ENCODE assay signal across 1 fruit fly cellular context in the genomic region with DNA sequence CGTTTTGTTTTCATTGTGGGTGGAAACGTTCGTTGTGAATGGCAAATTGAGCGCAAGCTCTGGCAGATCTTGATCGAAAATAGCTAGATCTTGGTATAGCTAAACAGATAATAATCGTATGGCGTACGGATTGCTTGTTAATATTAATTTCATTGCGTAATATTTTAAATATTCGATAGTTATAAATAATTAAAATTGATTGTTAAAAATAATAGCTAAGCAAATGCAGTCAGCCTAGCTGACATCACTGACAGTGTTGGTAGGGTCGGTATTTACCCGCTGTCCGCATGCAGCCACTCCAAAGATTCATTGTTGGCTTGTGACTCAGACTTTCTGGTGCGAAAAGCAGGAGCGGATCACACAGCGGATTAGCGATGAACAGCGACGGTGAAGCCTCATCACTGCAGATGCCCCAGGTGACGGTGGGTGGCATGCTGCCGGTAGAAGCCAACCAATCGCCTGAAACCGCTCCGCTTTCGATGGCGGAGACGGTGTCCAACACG.
TF ChIP-seq lines count a peak whose summit lies in the region.

Gene CG5776, minus strand, starts transcription at position 34 of the 503 bp plus-strand sequence.
Gene spict, plus strand, starts transcription at position 308 of the 503 bp plus-strand sequence.

TF ChIP-seq in whole organism, embryonic, 481 proteins besides CTCF, POLR2A, EP300 and RAD21 (continued from another document and continues in another):
- TF ChIP-seq seq (GFP tag; IDR thresholded peaks at IDR 0.05; lab: Robert Waterston, UW) (0 out of 2 replicates have a peak, but pooled peaks have one; percentile 58), ems (GFP tag; optimal IDR thresholded peaks at IDR 0.05; lab: Kevin White, UChicago) (peak; percentile 10), org-1 (GFP tag; optimal IDR thresholded peaks at IDR 0.05; lab: Kevin White, UChicago) (peak; percentile 47), CG4424 (GFP tag; optimal IDR thresholded peaks at IDR 0.05; lab: Kevin White, UChicago) (peak; percentile 47), tna (GFP tag; IDR thresholded peaks at IDR 0.05; lab: Robert Waterston, UW; ENCODE audit: partially characterized antibody) (no peak; the same call in 1 of the 2 replicates), fd64A (GFP tag; optimal IDR thresholded peaks at IDR 0.05; lab: Kevin White, UChicago) (peak; percentile 14), cad (GFP tag; optimal IDR thresholded peaks at IDR 0.05; lab: Kevin White, UChicago) (no peak), unpg (GFP tag; optimal IDR thresholded peaks at IDR 0.05; lab: Kevin White, UChicago) (peak; percentile 82), psq (GFP tag; optimal IDR thresholded peaks at IDR 0.05; lab: Kevin White, UChicago) (peak; percentile 52), D19B (GFP tag; optimal IDR thresholded peaks at IDR 0.05; lab: Kevin White, UChicago) (peak; percentile 3), Ets65A (GFP tag; lab: Kevin White, UChicago) (peak; percentile 24), MTF-1 (GFP tag; optimal IDR thresholded peaks at IDR 0.05; lab: Kevin White, UChicago; ENCODE audit: borderline replicate concordance) (no peak), peb (GFP tag; IDR thresholded peaks at IDR 0.05; lab: Robert Waterston, UW) (peak; percentile 44; the same call in 1 of the 2 replicates), Nf-YA (GFP tag; IDR thresholded peaks at IDR 0.05; lab: Robert Waterston, UW) (peak; percentile 53; the same call in 1 of the 2 replicates), sd (tag; optimal IDR thresholded peaks at IDR 0.05; lab: Kevin White, UChicago) (peak; percentile 81), CG34376 (GFP tag; optimal IDR thresholded peaks at IDR 0.05; lab: Kevin White, UChicago) (no peak), Hr78 (GFP tag; optimal IDR thresholded peaks at IDR 0.05; lab: Kevin White, UChicago) (no peak), CG7271 (tag; optimal IDR thresholded peaks at IDR 0.05; lab: Kevin White, UChicago) (peak; percentile 47), CG11085 (GFP tag; IDR thresholded peaks at IDR 0.05; lab: Robert Waterston, UW) (peak; percentile 51), CG14860 (GFP tag; IDR thresholded peaks at IDR 0.05; lab: Robert Waterston, UW; ENCODE audit: partially characterized antibody) (no peak), CG11398 (GFP tag; optimal IDR thresholded peaks at IDR 0.05; lab: Kevin White, UChicago) (no peak), vnd (GFP tag; IDR thresholded peaks at IDR 0.05; lab: Robert Waterston, UW; ENCODE audit: partially characterized antibody) (no peak), usp (GFP tag; optimal IDR thresholded peaks at IDR 0.05; lab: Kevin White, UChicago) (no peak), yki (optimal IDR thresholded peaks at IDR 0.05; lab: Kevin White, UChicago) (no peak), Hey (tag; optimal IDR thresholded peaks at IDR 0.05; lab: Kevin White, UChicago) (no peak), ind (GFP tag; optimal IDR thresholded peaks at IDR 0.05; lab: Kevin White, UChicago) (peak; percentile 51), pfk (GFP tag; optimal IDR thresholded peaks at IDR 0.05; lab: Kevin White, UChicago) (no peak), CG42726 (GFP tag; IDR thresholded peaks at IDR 0.05; lab: Robert Waterston, UW; ENCODE audit: partially characterized antibody) (no peak), NFAT (GFP tag; IDR thresholded peaks at IDR 0.05; lab: Robert Waterston, UW) (peak; percentile 62; the same call in 1 of the 2 replicates), CG11695 (GFP tag; IDR thresholded peaks at IDR 0.05; lab: Robert Waterston, UW) (peak; percentile 60; the same call in 2 of the 3 replicates), tin (GFP tag; optimal IDR thresholded peaks at IDR 0.05; lab: Kevin White, UChicago) (peak; percentile 11), CG12071 (GFP tag; optimal IDR thresholded peaks at IDR 0.05; lab: Kevin White, UChicago) (no peak), dmrt11E (tag; optimal IDR thresholded peaks at IDR 0.05; lab: Kevin White, UChicago) (peak; percentile 74), CG6272 (GFP tag; IDR thresholded peaks at IDR 0.05; lab: Robert Waterston, UW) (peak; percentile 79), kni (GFP tag; optimal IDR thresholded peaks at IDR 0.05; lab: Kevin White, UChicago) (peak; percentile 18), stwl (tag; optimal IDR thresholded peaks at IDR 0.05; lab: Kevin White, UChicago) (peak; percentile 31), cas (GFP tag; IDR thresholded peaks at IDR 0.05; lab: Robert Waterston, UW) (no peak), CG34422 (GFP tag; IDR thresholded peaks at IDR 0.05; lab: Robert Waterston, UW) (peak; percentile 91), ftz-f1 (GFP tag; optimal IDR thresholded peaks at IDR 0.05; lab: Kevin White, UChicago) (no peak), CG7987 (GFP tag; optimal IDR thresholded peaks at IDR 0.05; lab: Kevin White, UChicago) (peak; percentile 21), CG13296 (GFP tag; optimal IDR thresholded peaks at IDR 0.05; lab: Kevin White, UChicago) (peak; percentile 67), ro (GFP tag; IDR thresholded peaks at IDR 0.05; lab: Robert Waterston, UW) (no peak; the same call in 1 of the 2 replicates), Awh (GFP tag; IDR thresholded peaks at IDR 0.05; lab: Robert Waterston, UW) (peak; percentile 59; the same call in 1 of the 2 replicates), CG11247 (GFP tag; IDR thresholded peaks at IDR 0.05; lab: Robert Waterston, UW) (peak; percentile 87), CG10366 (GFP tag; IDR thresholded peaks at IDR 0.05; lab: Robert Waterston, UW) (peak; percentile 83), CG3163 (GFP tag; optimal IDR thresholded peaks at IDR 0.05; lab: Kevin White, UChicago) (no peak), CG3281 (GFP tag; optimal IDR thresholded peaks at IDR 0.05; lab: Kevin White, UChicago) (peak; percentile 70), CG1024 (GFP tag; IDR thresholded peaks at IDR 0.05; lab: Robert Waterston, UW) (no peak), Rfx (GFP tag; IDR thresholded peaks at IDR 0.05; lab: Robert Waterston, UW) (peak; percentile 92), sqz (GFP tag; optimal IDR thresholded peaks at IDR 0.05; lab: Kevin White, UChicago) (no peak), fru (optimal IDR thresholded peaks at IDR 0.05; lab: Kevin White, UChicago) (no peak), CG5245 (GFP tag; optimal IDR thresholded peaks at IDR 0.05; lab: Kevin White, UChicago) (no peak), Hand (GFP tag; optimal IDR thresholded peaks at IDR 0.05; lab: Kevin White, UChicago) (peak; percentile 66), CG14441 (GFP tag; IDR thresholded peaks at IDR 0.05; lab: Robert Waterston, UW) (peak; percentile 84), GATAe (GFP tag; conservative IDR thresholded peaks at IDR 0.05; lab: Robert Waterston, UW) (peak; percentile 54; the same call in 1 of the 2 replicates), slbo (GFP tag; IDR thresholded peaks at IDR 0.05; lab: Robert Waterston, UW) (peak; percentile 92), CG6654 (GFP tag; optimal IDR thresholded peaks at IDR 0.05; lab: Kevin White, UChicago) (no peak), dmrt99B (tag; optimal IDR thresholded peaks at IDR 0.05; lab: Kevin White, UChicago) (no peak), CG32767 (GFP tag; IDR thresholded peaks at IDR 0.05; lab: Robert Waterston, UW) (no peak; the same call in 1 of the 2 replicates), CG16779 (GFP tag; IDR thresholded peaks at IDR 0.05; lab: Robert Waterston, UW) (no peak), Dip2 (GFP tag; IDR thresholded peaks at IDR 0.05; lab: Robert Waterston, UW) (no peak), wek (GFP tag; optimal IDR thresholded peaks at IDR 0.05; lab: Kevin White, UChicago) (no peak), eve (GFP tag; optimal IDR thresholded peaks at IDR 0.05; lab: Kevin White, UChicago) (no peak), Oaz (GFP tag; IDR thresholded peaks at IDR 0.05; lab: Robert Waterston, UW) (peak; percentile 70; the same call in 1 of the 2 replicates), Hr3 (GFP tag; optimal IDR thresholded peaks at IDR 0.05; lab: Kevin White, UChicago) (peak; percentile 75), NC2α (GFP tag; optimal IDR thresholded peaks at IDR 0.05; lab: Kevin White, UChicago) (no peak), Deaf1 (tag; optimal IDR thresholded peaks at IDR 0.05; lab: Kevin White, UChicago) (no peak), chinmo (GFP tag; IDR thresholded peaks at IDR 0.05; lab: Robert Waterston, UW; ENCODE audit: partially characterized antibody) (no peak), CG8359 (GFP tag; optimal IDR thresholded peaks at IDR 0.05; lab: Kevin White, UChicago; ENCODE audit: borderline replicate concordance) (no peak), CG2875 (GFP tag; optimal IDR thresholded peaks at IDR 0.05; lab: Kevin White, UChicago) (no peak), CG30403 (GFP tag; optimal IDR thresholded peaks at IDR 0.05; lab: Kevin White, UChicago) (peak; percentile 81), Meics (GFP tag; optimal IDR thresholded peaks at IDR 0.05; lab: Kevin White, UChicago) (peak; percentile 72), CG17912 (GFP tag; optimal IDR thresholded peaks at IDR 0.05; lab: Kevin White, UChicago) (no peak), sima (GFP tag; optimal IDR thresholded peaks at IDR 0.05; lab: Kevin White, UChicago) (no peak), CG12391 (tag; optimal IDR thresholded peaks at IDR 0.05; lab: Kevin White, UChicago) (peak; percentile 92), odd (GFP tag; optimal IDR thresholded peaks at IDR 0.05; lab: Kevin White, UChicago) (peak; percentile 33), CG14050 (GFP tag; IDR thresholded peaks at IDR 0.05; lab: Robert Waterston, UW) (peak; percentile 75; the same call in 2 of the 3 replicates), CG6683 (GFP tag; optimal IDR thresholded peaks at IDR 0.05; lab: Kevin White, UChicago) (peak; percentile 14), CG6813 (GFP tag; optimal IDR thresholded peaks at IDR 0.05; lab: Kevin White, UChicago) (peak; percentile 12), h (optimal IDR thresholded peaks at IDR 0.05; lab: Kevin White, UChicago) (no peak), CG43689 (GFP tag; IDR thresholded peaks at IDR 0.05; lab: Robert Waterston, UW) (0 out of 2 replicates have a peak, but pooled peaks have one; percentile 35), CG18619 (GFP tag; optimal IDR thresholded peaks at IDR 0.05; lab: Kevin White, UChicago) (peak; percentile 76), ato (GFP tag; IDR thresholded peaks at IDR 0.05; lab: Robert Waterston, UW; ENCODE audit: partially characterized antibody) (no peak), Dfd (GFP tag; optimal IDR thresholded peaks at IDR 0.05; lab: Kevin White, UChicago) (no peak), HHEX (GFP tag; optimal IDR thresholded peaks at IDR 0.05; lab: Kevin White, UChicago) (peak; percentile 59), Max (GFP tag; optimal IDR thresholded peaks at IDR 0.05; lab: Kevin White, UChicago) (peak; percentile 52), Atf3 (GFP tag; optimal IDR thresholded peaks at IDR 0.05; lab: Kevin White, UChicago) (no peak), Jarid2 (GFP tag; optimal IDR thresholded peaks at IDR 0.05; lab: Kevin White, UChicago) (peak; percentile 48), esg (GFP tag; conservative IDR thresholded peaks at IDR 0.05; lab: Robert Waterston, UW) (peak; percentile 84), CG7928 (GFP tag; optimal IDR thresholded peaks at IDR 0.05; lab: Kevin White, UChicago) (peak; percentile 41), CG9876 (GFP tag; optimal IDR thresholded peaks at IDR 0.05; lab: Kevin White, UChicago) (peak; percentile 12), CG2199 (GFP tag; IDR thresholded peaks at IDR 0.05; lab: Robert Waterston, UW) (no peak), HLH54F (GFP tag; optimal IDR thresholded peaks at IDR 0.05; lab: Kevin White, UChicago) (peak; percentile 67), Trl (optimal IDR thresholded peaks at IDR 0.05; lab: Kevin White, UChicago) (no peak), Trl (GFP tag; optimal IDR thresholded peaks at IDR 0.05; lab: Kevin White, UChicago) (no peak), MBD-R2 (GFP tag; IDR thresholded peaks at IDR 0.05; lab: Robert Waterston, UW) (peak; percentile 98), Rx (GFP tag; IDR thresholded peaks at IDR 0.05; lab: Robert Waterston, UW) (peak; percentile 69; the same call in 1 of the 2 replicates), CG15011 (GFP tag; optimal IDR thresholded peaks at IDR 0.05; lab: Kevin White, UChicago) (peak; percentile 57), dan (GFP tag; IDR thresholded peaks at IDR 0.05; lab: Robert Waterston, UW) (no peak), C15 (GFP tag; IDR thresholded peaks at IDR 0.05; lab: Robert Waterston, UW) (0 out of 3 replicates have a peak, but pooled peaks have one; percentile 32), trh (GFP tag; optimal IDR thresholded peaks at IDR 0.05; lab: Kevin White, UChicago) (no peak), Scr (GFP tag; IDR thresholded peaks at IDR 0.05; lab: Robert Waterston, UW; ENCODE audit: partially characterized antibody) (peak; percentile 60), Elba2 (GFP tag; optimal IDR thresholded peaks at IDR 0.05; lab: Kevin White, UChicago) (no peak), CG11723 (GFP tag; optimal IDR thresholded peaks at IDR 0.05; lab: Kevin White, UChicago) (no peak), CG11560 (tag; IDR thresholded peaks at IDR 0.05; lab: Robert Waterston, UW) (peak; percentile 76; the same call in 2 of the 3 replicates), mld (GFP tag; IDR thresholded peaks at IDR 0.05; lab: Robert Waterston, UW; ENCODE audit: partially characterized antibody) (no peak), CG7357 (GFP tag; IDR thresholded peaks at IDR 0.05; lab: Robert Waterston, UW) (peak; percentile 45; the same call in 1 of the 3 replicates), gfzf (GFP tag; optimal IDR thresholded peaks at IDR 0.05; lab: Kevin White, UChicago) (peak; percentile 53), gsb (GFP tag; IDR thresholded peaks at IDR 0.05; lab: Robert Waterston, UW) (peak; percentile 34; the same call in 1 of the 2 replicates), ham (GFP tag; IDR thresholded peaks at IDR 0.05; lab: Robert Waterston, UW) (0 out of 2 replicates have a peak, but pooled peaks have one; percentile 36), NC2β (GFP tag; optimal IDR thresholded peaks at IDR 0.05; lab: Kevin White, UChicago) (no peak), CG14667 (GFP tag; IDR thresholded peaks at IDR 0.05; lab: Robert Waterston, UW) (peak; percentile 78), CG9215 (GFP tag; IDR thresholded peaks at IDR 0.05; lab: Robert Waterston, UW) (peak; percentile 80), prd (optimal IDR thresholded peaks at IDR 0.05; lab: Kevin White, UChicago) (no peak), prd (GFP tag; IDR thresholded peaks at IDR 0.05; lab: Robert Waterston, UW) (peak; percentile 90), CG12236 (GFP tag; optimal IDR thresholded peaks at IDR 0.05; lab: Kevin White, UChicago) (no peak), lab (GFP tag; optimal IDR thresholded peaks at IDR 0.05; lab: Kevin White, UChicago) (peak; percentile 83), jigr1 (GFP tag; IDR thresholded peaks at IDR 0.05; lab: Robert Waterston, UW) (no peak), dimm (GFP tag; IDR thresholded peaks at IDR 0.05; lab: Robert Waterston, UW) (no peak), H15 (GFP tag; IDR thresholded peaks at IDR 0.05; lab: Robert Waterston, UW) (peak; percentile 57; the same call in 1 of the 3 replicates), sr (GFP tag; IDR thresholded peaks at IDR 0.05; lab: Robert Waterston, UW) (no peak), Eip74EF (GFP tag; optimal IDR thresholded peaks at IDR 0.05; lab: Kevin White, UChicago) (peak in 1 of 2 experiments; percentile 38)
